Fruit fly (Drosophila melanogaster) whole organism, embryonic: ENCODE data around the gene CAH1.

Experiments
- ATbp ChIP-seq: fragments of 200-800 bp; sonication (Bioruptor generic); optimal IDR thresholded peaks from 2 replicates; lab custom pipeline; 2017; ENCODE audit warnings: missing biosample characterization, mild to moderate bottlenecking, missing genetic modification characterization, missing genetic modification reagents
- Antp ChIP-seq: fragments of 200-800 bp; sonication (Bioruptor generic); optimal IDR thresholded peaks from 3 replicates; lab custom pipeline; 2016; ENCODE audit warnings: missing biosample characterization, missing genetic modification characterization
- C15 ChIP-seq: fragments of 200-800 bp; sonication (Bioruptor generic); IDR thresholded peaks from 3 replicates; pipeline ENCODE4 v1.3.6; 2022; ENCODE audit warnings: missing biosample characterization, missing genetic modification characterization
- CG10209 ChIP-seq: fragments of 200-800 bp; sonication (Bioruptor generic); optimal IDR thresholded peaks from 3 replicates; lab custom pipeline; 2017; ENCODE audit warnings: missing biosample characterization, mild to moderate bottlenecking, missing genetic modification characterization, missing genetic modification reagents
- CG11560 ChIP-seq: fragments of 200-800 bp; sonication (Bioruptor generic); IDR thresholded peaks from 3 replicates; pipeline ENCODE4 v1.3.6; 2022; ENCODE audit warnings: missing biosample characterization, missing genetic modification characterization
- CG12071 ChIP-seq: fragments of 200-800 bp; sonication (Bioruptor generic); optimal IDR thresholded peaks from 3 replicates; lab custom pipeline; 2018; ENCODE audit warnings: missing biosample characterization, mild to moderate bottlenecking, missing genetic modification characterization
- CG13624 ChIP-seq: fragments of 200-800 bp; sonication (Bioruptor generic); optimal IDR thresholded peaks from 2 replicates; lab custom pipeline; 2016; ENCODE audit warnings: missing biosample characterization, missing genetic modification characterization
- CG13775 ChIP-seq: fragments of 200-800 bp; sonication (Bioruptor generic); optimal IDR thresholded peaks from 3 replicates; lab custom pipeline; 2017; ENCODE audit warnings: missing biosample characterization, mild to moderate bottlenecking, missing genetic modification characterization
- CG14014 ChIP-seq: fragments of 200-800 bp; sonication (Bioruptor generic); IDR thresholded peaks from 2 replicates; pipeline ENCODE4 v1.3.6; 2022; ENCODE audit warnings: missing biosample characterization, missing genetic modification characterization
- CG2129 ChIP-seq: fragments of 200-800 bp; sonication (Bioruptor generic); IDR thresholded peaks from 2 replicates; pipeline ENCODE4 v1.3.6; 2022; ENCODE audit warnings: missing biosample characterization, missing genetic modification characterization; ENCODE audit not compliant: partially characterized antibody
- CG33213 ChIP-seq: fragments of 200-800 bp; sonication (Bioruptor generic); optimal IDR thresholded peaks from 3 replicates; lab custom pipeline; 2016; ENCODE audit warnings: missing biosample characterization, missing genetic modification characterization
- CG33557 ChIP-seq: fragments of 200-800 bp; sonication (Bioruptor generic); optimal IDR thresholded peaks from 2 replicates; lab custom pipeline; 2019; ENCODE audit warnings: missing biosample characterization, mild to moderate bottlenecking, missing genetic modification characterization, moderate library complexity
- CG4360 ChIP-seq: fragments of 200-800 bp; sonication (Bioruptor generic); IDR thresholded peaks from 2 replicates; pipeline ENCODE4 v1.3.6; 2022; ENCODE audit warnings: missing biosample characterization, missing genetic modification characterization
- CG6813 ChIP-seq: fragments of 200-800 bp; sonication (Bioruptor generic); optimal IDR thresholded peaks from 2 replicates; lab custom pipeline; 2017; ENCODE audit warnings: missing biosample characterization, missing genetic modification characterization, mild to moderate bottlenecking, moderate library complexity, missing genetic modification reagents
- CG7928 ChIP-seq: fragments of 200-800 bp; sonication (Bioruptor generic); optimal IDR thresholded peaks from 2 replicates; lab custom pipeline; 2017; ENCODE audit warnings: missing biosample characterization, mild to moderate bottlenecking, missing genetic modification characterization
- CG8478 ChIP-seq: fragments of >200 bp; optimal IDR thresholded peaks from 2 replicates; lab custom pipeline; 2018
- CHES-1-like ChIP-seq: fragments of 200-800 bp; sonication (Bioruptor generic); optimal IDR thresholded peaks from 2 replicates; lab custom pipeline; 2016; ENCODE audit warnings: missing biosample characterization, missing genetic modification characterization
- Doc2 ChIP-seq: fragments of 200-800 bp; sonication (Bioruptor generic); IDR thresholded peaks from 2 replicates; pipeline ENCODE4 v1.3.6; 2022; ENCODE audit warnings: missing biosample characterization, missing genetic modification characterization
- Doc3 ChIP-seq: fragments of 200-800 bp; sonication (Bioruptor generic); IDR thresholded peaks from 3 replicates; pipeline ENCODE4 v1.3.6; 2022; ENCODE audit warnings: missing biosample characterization, missing genetic modification characterization; ENCODE audit not compliant: partially characterized antibody
- Elba2 ChIP-seq: fragments of 200-800 bp; sonication (Bioruptor generic); optimal IDR thresholded peaks from 3 replicates; lab custom pipeline; 2016; ENCODE audit warnings: missing biosample characterization, missing genetic modification characterization
- Fer2 ChIP-seq: fragments of 200-800 bp; sonication (Bioruptor generic); optimal IDR thresholded peaks from 2 replicates; lab custom pipeline; 2018; ENCODE audit warnings: missing biosample characterization, mild to moderate bottlenecking, missing genetic modification characterization, moderate library complexity
- Fer3 ChIP-seq: fragments of 200-800 bp; sonication (Bioruptor generic); optimal IDR thresholded peaks from 2 replicates; lab custom pipeline; 2018; ENCODE audit warnings: missing biosample characterization, mild to moderate bottlenecking, missing genetic modification characterization, moderate library complexity
- HLH54F ChIP-seq: fragments of 200-800 bp; sonication (Bioruptor generic); optimal IDR thresholded peaks from 3 replicates; lab custom pipeline; 2016; ENCODE audit warnings: missing biosample characterization, missing genetic modification characterization
- Jarid2 ChIP-seq: fragments of 200-800 bp; sonication (Bioruptor generic); optimal IDR thresholded peaks from 3 replicates; lab custom pipeline; 2017; ENCODE audit warnings: mild to moderate bottlenecking, missing biosample characterization, missing genetic modification reagents, missing genetic modification characterization
- NFAT ChIP-seq: fragments of 200-800 bp; sonication (Bioruptor generic); IDR thresholded peaks from 2 replicates; pipeline ENCODE4 v1.3.6; 2022; ENCODE audit warnings: missing biosample characterization, missing genetic modification characterization
- Ravus ChIP-seq: fragments of 200-800 bp; sonication (Bioruptor generic); IDR thresholded peaks from 2 replicates; pipeline ENCODE4 v1.3.6; 2022; ENCODE audit warnings: missing biosample characterization, missing genetic modification characterization
- Rfx ChIP-seq: fragments of 200-800 bp; sonication (Bioruptor generic); IDR thresholded peaks from 2 replicates; pipeline ENCODE4 v1.3.6; 2022; ENCODE audit warnings: missing biosample characterization, missing genetic modification characterization
- Scr ChIP-seq: fragments of 200-800 bp; sonication (Bioruptor generic); IDR thresholded peaks from 2 replicates; pipeline ENCODE4 v1.3.6; 2022; ENCODE audit warnings: missing biosample characterization, missing genetic modification characterization; ENCODE audit not compliant: partially characterized antibody
- Sox102F ChIP-seq: fragments of 200-800 bp; sonication (Bioruptor generic); optimal IDR thresholded peaks from 2 replicates; lab custom pipeline; 2018; ENCODE audit warnings: missing biosample characterization, mild to moderate bottlenecking, missing genetic modification characterization, moderate library complexity
- ab ChIP-seq: fragments of 200-800 bp; sonication (Bioruptor generic); optimal IDR thresholded peaks from 2 replicates; lab custom pipeline; 2016; ENCODE audit warnings: missing biosample characterization, missing genetic modification characterization
- ara ChIP-seq: fragments of 200-800 bp; sonication (Bioruptor generic); IDR thresholded peaks from 2 replicates; pipeline ENCODE4 v1.3.6; 2022; ENCODE audit warnings: missing biosample characterization, missing genetic modification characterization
- btn ChIP-seq: fragments of 200-800 bp; sonication (Bioruptor generic); optimal IDR thresholded peaks from 2 replicates; lab custom pipeline; 2016; ENCODE audit warnings: missing biosample characterization, missing genetic modification characterization
- cas ChIP-seq: fragments of 200-800 bp; sonication (Bioruptor generic); IDR thresholded peaks from 2 replicates; pipeline ENCODE4 v1.3.6; 2022; ENCODE audit warnings: missing biosample characterization, missing genetic modification characterization
- chn ChIP-seq: fragments of 200-800 bp; sonication (Bioruptor generic); optimal IDR thresholded peaks from 2 replicates; lab custom pipeline; 2016; ENCODE audit warnings: missing biosample characterization, missing genetic modification characterization
- crp ChIP-seq, 2 experiments: fragments of 200-800 bp; sonication (Bioruptor generic); optimal IDR thresholded peaks; 2 replicates in 1 of 2; 3 replicates in 1 of 2; lab custom pipeline; 2017; ENCODE audit warnings: missing biosample characterization in 2 of 2, missing genetic modification characterization in 2 of 2, mild to moderate bottlenecking in 1 of 2, moderate library complexity in 1 of 2
- dati ChIP-seq: fragments of 200-800 bp; sonication (Bioruptor generic); IDR thresholded peaks from 2 replicates; pipeline ENCODE4 v1.3.6; 2022; ENCODE audit warnings: missing biosample characterization, missing genetic modification characterization
- fd102C ChIP-seq: fragments of 200-800 bp; sonication (Bioruptor generic); optimal IDR thresholded peaks from 2 replicates; lab custom pipeline; 2018; ENCODE audit warnings: missing biosample characterization, mild to moderate bottlenecking, missing genetic modification characterization, moderate library complexity
- gce ChIP-seq: fragments of 200-800 bp; sonication (Bioruptor generic); IDR thresholded peaks from 3 replicates; pipeline ENCODE4 v1.3.6; 2022; ENCODE audit warnings: missing biosample characterization, missing genetic modification characterization
- gsb-n ChIP-seq: fragments of 200-800 bp; sonication (Bioruptor generic); optimal IDR thresholded peaks from 3 replicates; lab custom pipeline; 2018; ENCODE audit warnings: missing biosample characterization, mild to moderate bottlenecking, missing genetic modification characterization
- jigr1 ChIP-seq: fragments of 200-800 bp; sonication (Bioruptor generic); IDR thresholded peaks from 3 replicates; pipeline ENCODE4 v1.3.6; 2022; ENCODE audit warnings: missing biosample characterization, missing genetic modification characterization
- lilli ChIP-seq: fragments of 200-800 bp; sonication (Bioruptor generic); optimal IDR thresholded peaks from 3 replicates; lab custom pipeline; 2016; ENCODE audit warnings: missing biosample characterization, missing genetic modification characterization
- org-1 ChIP-seq: fragments of 200-800 bp; sonication (Bioruptor generic); optimal IDR thresholded peaks from 2 replicates; lab custom pipeline; 2017; ENCODE audit warnings: missing biosample characterization, missing genetic modification characterization
- row ChIP-seq: fragments of 200-800 bp; sonication (Bioruptor generic); IDR thresholded peaks from 3 replicates; pipeline ENCODE4 v1.3.6; 2022; ENCODE audit warnings: missing biosample characterization, missing genetic modification characterization
- sd ChIP-seq: fragments of 200-800 bp; sonication (Bioruptor generic); optimal IDR thresholded peaks from 3 replicates; lab custom pipeline; 2018; ENCODE audit warnings: missing biosample characterization, mild to moderate bottlenecking, missing genetic modification characterization, moderate library complexity
- sima ChIP-seq: fragments of 200-800 bp; sonication (Bioruptor generic); optimal IDR thresholded peaks from 2 replicates; lab custom pipeline; 2016; ENCODE audit warnings: missing biosample characterization, missing genetic modification characterization
- stc ChIP-seq: fragments of 200-800 bp; sonication (Bioruptor generic); IDR thresholded peaks from 2 replicates; pipeline ENCODE4 v1.3.6; 2022; ENCODE audit warnings: missing biosample characterization, missing genetic modification characterization
- trh ChIP-seq: fragments of 200-800 bp; sonication (Bioruptor generic); optimal IDR thresholded peaks from 2 replicates; lab custom pipeline; 2016; ENCODE audit warnings: missing biosample characterization, missing genetic modification characterization
- unpg ChIP-seq: fragments of 200-800 bp; sonication (Bioruptor generic); optimal IDR thresholded peaks from 3 replicates; lab custom pipeline; 2018; ENCODE audit warnings: missing biosample characterization, mild to moderate bottlenecking, missing genetic modification characterization, moderate library complexity
- wek ChIP-seq: fragments of 200-800 bp; sonication (Bioruptor generic); optimal IDR thresholded peaks from 3 replicates; lab custom pipeline; 2018; ENCODE audit warnings: missing biosample characterization, mild to moderate bottlenecking, missing genetic modification characterization, moderate library complexity

The CAH1 gene

DNA sequence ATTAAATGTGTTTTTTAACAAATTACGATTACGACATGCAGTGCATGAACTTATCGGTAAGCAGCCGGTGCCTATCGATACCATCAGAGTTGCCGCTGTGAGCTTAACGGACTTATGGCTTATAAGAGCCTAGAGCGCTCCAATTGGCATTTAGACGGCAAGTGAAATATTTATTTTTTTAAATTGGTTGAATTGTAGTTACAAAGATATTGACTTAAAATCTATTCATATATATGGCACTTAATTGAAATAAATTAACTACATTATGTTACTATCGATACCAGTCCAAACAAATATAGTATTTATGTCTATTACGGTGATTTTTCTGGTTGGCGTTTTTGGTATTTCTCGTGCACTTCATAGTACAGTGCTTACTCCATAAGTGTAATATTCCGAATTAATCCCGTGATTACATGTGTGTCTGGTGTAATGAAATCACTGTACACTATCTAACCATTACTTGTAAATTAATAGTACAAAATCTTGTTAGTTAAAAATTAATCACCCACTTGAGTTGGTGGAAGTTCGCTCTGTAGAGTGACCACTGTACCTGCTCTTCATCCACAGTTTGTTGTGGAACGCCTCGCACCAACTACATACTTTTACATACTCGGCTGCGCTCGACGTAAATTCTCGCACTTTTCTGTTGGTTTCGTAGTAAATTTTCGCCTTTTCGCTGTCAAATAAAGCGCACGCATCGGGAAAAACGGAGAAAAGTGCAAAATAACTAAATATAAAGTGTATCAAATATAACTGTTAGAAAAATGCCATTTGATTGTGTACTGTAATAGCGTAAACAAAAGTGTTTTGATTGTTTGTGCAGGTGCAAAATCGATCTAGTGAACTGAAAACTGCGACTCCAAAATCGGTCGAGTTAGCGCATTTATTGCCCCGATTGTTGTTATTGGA lies 31.8 kb downstream of the CAH1 start, which contains the start of the genes mRpS23 and CenG1A (continued):
- TF ChIP-seq Sox102F (GFP tag; lab: Kevin White, UChicago) (peak; percentile 100), CG12071 (GFP tag; lab: Kevin White, UChicago) (peak; percentile 100), C15 (peak; percentile 100), Doc3 (GFP tag; lab: Robert Waterston, UW) (peak; percentile 84), NFAT (GFP tag; lab: Robert Waterston, UW) (peak; percentile 100), CG14014 (GFP tag; lab: Robert Waterston, UW) (peak; percentile 100), ATbp (GFP tag; lab: Kevin White, UChicago) (peak; percentile 100), CG13624 (GFP tag; lab: Kevin White, UChicago) (peak; percentile 100), CG4360 (GFP tag; lab: Robert Waterston, UW) (peak; percentile 95), Ravus (GFP tag; lab: Robert Waterston, UW) (peak; percentile 99), org-1 (GFP tag; lab: Kevin White, UChicago) (peak; percentile 100), CG33557 (GFP tag; lab: Kevin White, UChicago) (peak; percentile 99), cas (GFP tag; lab: Robert Waterston, UW) (peak; percentile 100), crp (GFP tag; optimal IDR thresholded peaks at IDR 0.05; lab: Kevin White, UChicago) (peak; percentile 52 to 78), CG11560 (peak; percentile 95), CG10209 (GFP tag; lab: Kevin White, UChicago) (peak; percentile 100), CG7928 (peak; percentile 88), HLH54F (GFP tag; lab: Kevin White, UChicago) (peak; percentile 100), CG33213 (peak; percentile 100), ab (GFP tag; lab: Kevin White, UChicago) (peak; percentile 99), btn (GFP tag; lab: Kevin White, UChicago) (peak; percentile 99), stc (GFP tag; lab: Robert Waterston, UW) (peak; percentile 100), unpg (peak; percentile 100), trh (peak; percentile 99), Fer2 (tag; lab: Kevin White, UChicago) (peak; percentile 99), sima (GFP tag; lab: Kevin White, UChicago) (peak; percentile 98), CHES-1-like (GFP tag; lab: Kevin White, UChicago) (peak; percentile 100), Fer3 (tag; lab: Kevin White, UChicago) (peak; percentile 100), Rfx (GFP tag; lab: Robert Waterston, UW) (peak; percentile 100), jigr1 (peak; percentile 99), Scr (GFP tag; lab: Robert Waterston, UW) (peak; percentile 89), wek (peak; percentile 99), fd102C (peak; percentile 98), Elba2 (peak; percentile 99), Jarid2 (GFP tag; lab: Kevin White, UChicago) (peak; percentile 97), Antp (peak; percentile 100), gsb-n (tag; lab: Kevin White, UChicago) (peak; percentile 100), CG6813 (GFP tag; lab: Kevin White, UChicago) (peak; percentile 100), sd (tag; lab: Kevin White, UChicago) (peak; percentile 99), lilli (GFP tag; lab: Kevin White, UChicago) (peak; percentile 100), ara (GFP tag; lab: Robert Waterston, UW) (peak; percentile 100), CG13775 (GFP tag; lab: Kevin White, UChicago) (peak; percentile 99), row (GFP tag; lab: Robert Waterston, UW) (peak; percentile 100), dati (GFP tag; lab: Robert Waterston, UW) (peak; percentile 100), CG2129 (peak; percentile 79; the same call in 1 of the 2 replicates), CG8478 (lab: Kevin White, UChicago) (no peak), Doc2 (peak; percentile 99), gce (GFP tag; lab: Robert Waterston, UW) (peak; percentile 100), chn (GFP tag; lab: Kevin White, UChicago) (peak; percentile 100)
